Worm (Caenorhabditis elegans): ENCODE results near the gene T04C9.3.

Gene T04C9.3

DNA sequence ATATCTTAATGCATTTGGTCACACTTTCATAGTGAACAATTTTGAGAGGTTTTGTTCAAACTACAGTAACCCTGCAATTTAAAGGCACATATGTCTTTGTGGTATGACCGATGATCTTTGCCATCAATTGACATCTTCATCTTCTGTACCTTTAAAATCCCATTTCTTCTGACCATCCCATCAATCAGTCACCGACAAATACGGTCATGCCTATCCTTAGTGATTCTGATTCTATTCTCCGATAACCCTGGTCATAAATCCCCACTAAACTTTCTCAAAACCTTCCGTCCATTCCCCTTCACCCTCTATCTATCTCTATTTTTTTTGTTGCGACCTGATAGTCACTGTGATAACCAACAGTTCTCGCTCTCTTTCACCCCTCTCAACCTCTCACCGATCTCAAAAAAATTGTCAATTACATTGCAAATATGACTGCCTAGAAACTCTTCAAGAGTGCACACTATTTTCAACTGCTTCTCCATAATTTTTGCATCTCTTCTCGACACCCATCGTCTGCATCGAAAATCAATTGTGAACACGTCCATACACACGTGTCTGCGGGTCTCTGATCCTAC, 21.3 kb upstream of the T04C9.3 start:
- no peak for TF ChIP-seq hmg-4 (GFP tag; optimal IDR thresholded peaks at IDR 0.05)
- no peak for TF ChIP-seq tra-4 (tag; optimal IDR thresholded peaks at IDR 0.05)
- TF ChIP-seq sea-1 (GFP tag; conservative IDR thresholded peaks at IDR 0.05), result no peak
- no peak for TF ChIP-seq F13C5.2 (tag; optimal IDR thresholded peaks at IDR 0.05)
- no peak for TF ChIP-seq hnd-1 (tag; optimal IDR thresholded peaks at IDR 0.05)
- TF ChIP-seq aly-1 (tag; optimal IDR thresholded peaks at IDR 0.05), result no peak
- no peak for TF ChIP-seq ceh-13 (GFP tag; optimal IDR thresholded peaks at IDR 0.05)
- no peak for TF ChIP-seq hmbx-1 (tag; optimal IDR thresholded peaks at IDR 0.05)
- TF ChIP-seq flt-1 (GFP tag; IDR thresholded peaks at IDR 0.05), result no peak
- TF ChIP-seq scrt-1 (GFP tag; IDR thresholded peaks at IDR 0.05), result no peak

DNA sequence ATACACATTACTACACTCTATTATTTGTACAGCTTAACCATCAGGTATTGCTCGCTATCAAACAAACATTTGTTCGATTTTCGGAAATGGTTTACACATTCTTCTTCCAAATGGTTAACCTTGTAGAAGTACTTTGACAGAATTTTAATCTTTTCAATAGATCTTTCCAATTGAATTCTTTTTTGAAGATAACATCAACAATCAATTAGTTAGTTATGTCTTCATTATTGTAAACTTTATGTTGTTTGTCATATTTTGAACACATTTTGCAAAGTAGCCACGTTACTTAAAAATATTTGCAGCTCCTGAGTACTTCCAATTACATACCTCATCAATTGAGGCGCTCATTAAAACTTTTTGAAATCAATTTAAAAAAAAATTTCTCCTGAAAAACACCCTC, 20.1 kb upstream of the T04C9.3 start:
- TF ChIP-seq tbx-11 (GFP tag; IDR thresholded peaks at IDR 0.05) (no peak), flt-1 (GFP tag; IDR thresholded peaks at IDR 0.05) (no peak), scrt-1 (GFP tag; IDR thresholded peaks at IDR 0.05) (no peak), pes-1 (GFP tag; IDR thresholded peaks at IDR 0.05) (no peak), F13C5.2 (tag; optimal IDR thresholded peaks at IDR 0.05) (no peak), B0310.2 (tag; optimal IDR thresholded peaks at IDR 0.05) (no peak), hmg-4 (GFP tag; optimal IDR thresholded peaks at IDR 0.05) (no peak), sea-1 (GFP tag; conservative IDR thresholded peaks at IDR 0.05) (no peak), hnd-1 (tag; optimal IDR thresholded peaks at IDR 0.05) (no peak), ceh-13 (GFP tag; optimal IDR thresholded peaks at IDR 0.05) (no peak)

DNA sequence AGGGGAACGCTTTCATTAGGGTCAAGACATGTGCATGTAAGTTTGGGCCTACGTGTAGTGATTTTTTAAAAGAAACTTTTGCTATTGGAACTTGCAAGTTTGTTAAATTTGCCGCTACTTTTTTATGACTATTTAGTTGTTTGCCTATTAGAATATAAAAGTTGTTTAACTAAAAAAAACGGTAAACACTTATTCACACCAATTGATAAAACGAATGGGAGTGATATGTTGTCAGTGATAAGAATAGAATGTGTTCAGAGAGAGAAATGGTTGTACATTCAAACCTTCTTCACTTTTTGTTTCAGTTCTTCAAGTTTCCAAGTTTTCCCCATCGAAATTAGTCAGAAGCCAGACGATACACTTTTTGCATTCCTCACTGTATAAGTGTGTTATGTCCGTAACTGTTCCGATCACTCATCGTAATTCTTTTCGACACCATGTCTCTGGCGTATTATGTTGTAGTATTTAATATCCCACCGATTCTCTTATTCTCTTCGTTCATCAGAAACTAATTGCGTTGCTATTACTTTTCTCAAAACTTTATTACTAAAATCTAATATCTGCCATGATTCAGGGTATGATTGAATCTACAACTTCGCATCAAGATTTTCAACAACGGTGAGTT, 19.5 kb upstream of the T04C9.3 start, which contains the start of gene dct-6:
TSS of gene dct-6 (plus strand) at position 575 of the 625 bp plus-strand sequence.
- no peak for TF ChIP-seq flt-1 (GFP tag; IDR thresholded peaks at IDR 0.05)
- TF ChIP-seq ama-1 (optimal IDR thresholded peaks at IDR 0.05), result no peak
- no peak for TF ChIP-seq B0310.2 (tag; optimal IDR thresholded peaks at IDR 0.05)
- no peak for TF ChIP-seq scrt-1 (GFP tag; IDR thresholded peaks at IDR 0.05)
- no peak for TF ChIP-seq ets-7 (tag; optimal IDR thresholded peaks at IDR 0.05)
- no peak for TF ChIP-seq F13C5.2 (tag; optimal IDR thresholded peaks at IDR 0.05)
- no peak for TF ChIP-seq pes-1 (GFP tag; IDR thresholded peaks at IDR 0.05)
- TF ChIP-seq tbx-37 (GFP tag; conservative IDR thresholded peaks at IDR 0.05), result no peak
- TF ChIP-seq tbx-11 (GFP tag; IDR thresholded peaks at IDR 0.05), result no peak
- no peak for TF ChIP-seq aly-1 (tag; optimal IDR thresholded peaks at IDR 0.05)
- TF ChIP-seq ceh-36 (tag; optimal IDR thresholded peaks at IDR 0.05), result no peak
- no peak for TF ChIP-seq sea-1 (GFP tag; conservative IDR thresholded peaks at IDR 0.05)
- TF ChIP-seq ceh-13 (GFP tag; optimal IDR thresholded peaks at IDR 0.05), result no peak
- no peak for TF ChIP-seq hmbx-1 (tag; optimal IDR thresholded peaks at IDR 0.05)
- TF ChIP-seq hmg-4 (GFP tag; optimal IDR thresholded peaks at IDR 0.05), result no peak
- TF ChIP-seq hnd-1 (tag; optimal IDR thresholded peaks at IDR 0.05), result no peak
- TF ChIP-seq tra-4 (tag; optimal IDR thresholded peaks at IDR 0.05), result no peak

DNA sequence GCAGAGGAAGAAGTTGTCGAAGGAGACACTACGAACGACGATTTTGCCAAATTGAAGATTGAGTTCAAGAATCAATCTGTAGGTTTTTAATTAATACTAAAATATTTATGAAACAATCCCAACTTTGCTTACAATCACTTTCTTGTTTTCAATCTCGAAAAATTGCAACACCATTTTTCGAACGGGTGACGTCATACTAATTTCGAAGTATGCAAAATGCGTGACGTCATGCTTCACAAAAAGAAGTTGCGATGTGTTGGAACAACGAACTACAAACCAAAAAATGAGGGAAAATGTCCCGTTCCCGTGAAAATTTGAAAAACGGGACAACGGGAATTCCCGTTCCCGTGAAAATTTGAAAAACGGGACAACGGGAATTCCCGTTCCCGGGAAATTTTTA, 17.8 kb upstream of the T04C9.3 start:
- TF ChIP-seq tbx-11 (GFP tag; IDR thresholded peaks at IDR 0.05) (no peak), ceh-36 (tag; optimal IDR thresholded peaks at IDR 0.05) (no peak), ceh-13 (GFP tag; optimal IDR thresholded peaks at IDR 0.05) (no peak), ama-1 (optimal IDR thresholded peaks at IDR 0.05) (no peak), aly-1 (tag; optimal IDR thresholded peaks at IDR 0.05) (no peak), flt-1 (GFP tag; IDR thresholded peaks at IDR 0.05) (no peak), hnd-1 (tag; optimal IDR thresholded peaks at IDR 0.05) (no peak), F13C5.2 (tag; optimal IDR thresholded peaks at IDR 0.05) (no peak), scrt-1 (GFP tag; IDR thresholded peaks at IDR 0.05) (no peak), tra-4 (tag; optimal IDR thresholded peaks at IDR 0.05) (no peak), pes-1 (GFP tag; IDR thresholded peaks at IDR 0.05) (no peak), B0310.2 (tag; optimal IDR thresholded peaks at IDR 0.05) (no peak), sea-1 (GFP tag; conservative IDR thresholded peaks at IDR 0.05) (no peak), hmg-4 (GFP tag; optimal IDR thresholded peaks at IDR 0.05) (no peak), hmbx-1 (tag; optimal IDR thresholded peaks at IDR 0.05) (no peak)

DNA sequence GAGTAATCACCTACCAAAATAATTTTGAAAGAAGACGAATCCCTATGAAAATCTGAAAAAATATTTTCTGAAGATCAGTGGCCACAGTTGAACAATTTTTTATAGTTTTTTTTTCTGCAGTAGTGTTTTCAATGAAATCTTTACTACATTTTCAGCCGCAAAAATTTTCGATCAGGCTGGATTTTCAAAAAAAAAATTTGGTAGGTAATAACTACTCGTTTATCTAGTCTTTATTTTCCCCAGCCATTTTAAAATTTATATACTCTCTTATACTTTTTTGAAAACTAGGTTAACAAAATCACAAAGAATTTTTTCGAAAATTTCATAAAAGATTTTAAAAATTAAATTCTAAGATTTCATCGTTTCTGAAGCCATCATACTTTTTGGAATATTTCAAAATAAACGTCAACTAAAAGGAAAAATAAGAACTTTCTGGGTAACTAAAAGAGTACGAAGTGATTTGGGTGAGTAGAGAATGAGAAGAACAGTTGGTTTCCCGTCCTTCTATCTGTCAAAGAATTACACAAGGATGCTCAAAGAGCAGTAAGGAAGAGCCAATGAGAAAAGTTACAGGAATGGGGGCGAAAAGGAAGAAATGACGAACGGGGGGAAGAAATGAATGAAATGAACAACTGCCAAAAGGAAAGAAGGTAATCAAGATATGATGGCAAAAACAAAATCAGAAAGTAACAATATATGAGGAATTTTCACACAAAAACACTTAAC, 10.3 kb upstream of the T04C9.3 start, which contains the start of gene mlp-1:
TSS of gene mlp-1 (minus strand) at position 51 of the 726 bp plus-strand sequence.
- TF ChIP-seq sea-1 (GFP tag; conservative IDR thresholded peaks at IDR 0.05) (no peak), ceh-13 (GFP tag; optimal IDR thresholded peaks at IDR 0.05) (no peak), tbx-37 (GFP tag; conservative IDR thresholded peaks at IDR 0.05) (no peak), hmg-4 (GFP tag; optimal IDR thresholded peaks at IDR 0.05) (no peak), hmbx-1 (tag; optimal IDR thresholded peaks at IDR 0.05) (no peak), scrt-1 (GFP tag; IDR thresholded peaks at IDR 0.05) (no peak), ama-1 (optimal IDR thresholded peaks at IDR 0.05) (no peak), hnd-1 (tag; optimal IDR thresholded peaks at IDR 0.05) (no peak), B0310.2 (tag; optimal IDR thresholded peaks at IDR 0.05) (no peak), F13C5.2 (tag; optimal IDR thresholded peaks at IDR 0.05) (no peak), tbx-11 (GFP tag; IDR thresholded peaks at IDR 0.05) (no peak), ets-7 (tag; optimal IDR thresholded peaks at IDR 0.05) (no peak), aly-1 (tag; optimal IDR thresholded peaks at IDR 0.05) (no peak), ceh-36 (tag; optimal IDR thresholded peaks at IDR 0.05) (no peak), tra-4 (tag; optimal IDR thresholded peaks at IDR 0.05) (no peak), pes-1 (GFP tag; IDR thresholded peaks at IDR 0.05) (no peak)

DNA sequence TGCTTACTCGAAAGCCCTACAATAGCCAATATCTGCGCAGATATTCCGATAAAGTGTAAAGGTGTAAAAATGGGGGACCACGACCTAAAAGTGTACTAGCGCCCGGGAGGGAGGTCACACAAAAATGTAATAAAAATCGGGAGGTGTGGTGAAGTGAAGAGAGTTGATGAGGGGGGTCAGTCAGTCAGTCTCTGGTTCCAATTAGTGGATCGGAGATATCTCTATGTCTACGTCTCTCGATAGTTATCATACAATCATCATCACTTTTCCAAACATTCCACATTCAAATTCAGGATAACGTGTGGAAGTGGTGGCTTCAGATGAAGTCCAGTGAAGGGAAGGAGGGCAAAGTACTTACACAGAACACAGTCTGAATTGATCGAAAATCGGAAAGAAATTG, 9.4 kb upstream of the T04C9.3 start:
- no peak for TF ChIP-seq sea-1 (GFP tag; conservative IDR thresholded peaks at IDR 0.05)
